Worm (Caenorhabditis elegans): ENCODE data around the gene Y110A2AL.10.

The Y110A2AL.10 gene

ce11 chrII:2888957-2889630 lies 17.4 kb upstream of the Y110A2AL.10 start, which contains the start of gene pinn-1 (continued):
- peak; percentile 28 to 56 for TF ChIP-seq rec-8 (tag; optimal IDR thresholded peaks at IDR 0.05)
- TF ChIP-seq mes-4 (tag; optimal IDR thresholded peaks at IDR 0.05): no peak
- TF ChIP-seq ekl-4 (GFP tag; IDR thresholded peaks at IDR 0.05): peak; percentile 68
- peak; percentile 66 for TF ChIP-seq tbp1 (GFP tag; optimal IDR thresholded peaks at IDR 0.05)
- TF ChIP-seq F39B2.1 (GFP tag; IDR thresholded peaks at IDR 0.05): no peak
- peak; percentile 82 for TF ChIP-seq lin-40 (tag; optimal IDR thresholded peaks at IDR 0.05)
- peak; percentile 52 for TF ChIP-seq efl-1 (GFP tag; optimal IDR thresholded peaks at IDR 0.05)
- 0 out of 2 replicates have a peak, but pooled peaks have one; percentile 44 for TF ChIP-seq ztf-6 (GFP tag; IDR thresholded peaks at IDR 0.05)
- no peak for TF ChIP-seq ets-4 (GFP tag; optimal IDR thresholded peaks at IDR 0.05)
- peak; percentile 37 for TF ChIP-seq xnd-1 (tag; optimal IDR thresholded peaks at IDR 0.05)
- TF ChIP-seq tlf-1 (GFP tag; optimal IDR thresholded peaks at IDR 0.05): peak; percentile 67
- peak in 1 of 3 experiments; percentile 69 for TF ChIP-seq lin-35 (GFP tag; optimal IDR thresholded peaks at IDR 0.05)
- peak; percentile 52; the same call in 1 of the 2 replicates for TF ChIP-seq egrh-3 (GFP tag; IDR thresholded peaks at IDR 0.05)
- TF ChIP-seq snpc-4 (GFP tag; optimal IDR thresholded peaks at IDR 0.05): no peak
- TF ChIP-seq snpc-4 (tag; optimal IDR thresholded peaks at IDR 0.05): peak; percentile 29 to 76 (median 45)
- no peak for TF ChIP-seq tbx-9 (tag; optimal IDR thresholded peaks at IDR 0.05; ENCODE audit: borderline replicate concordance)
- no peak for TF ChIP-seq nfya-1 (tag; optimal IDR thresholded peaks at IDR 0.05; ENCODE audit: borderline replicate concordance, insufficient read depth)
- no peak for TF ChIP-seq let-607 (tag; optimal IDR thresholded peaks at IDR 0.05)
- TF ChIP-seq hlh-26 (GFP tag; conservative IDR thresholded peaks at IDR 0.05): no peak
- TF ChIP-seq madf-6 (GFP tag; IDR thresholded peaks at IDR 0.05): peak; percentile 83
- TF ChIP-seq ceh-27 (GFP tag; optimal IDR thresholded peaks at IDR 0.05): peak; percentile 96
- TF ChIP-seq hsf-1 (GFP tag; IDR thresholded peaks at IDR 0.05): peak; percentile 66; the same call in 1 of the 2 replicates
- peak; percentile 68 for TF ChIP-seq atf-7 (tag; optimal IDR thresholded peaks at IDR 0.05)
- peak; percentile 81 for TF ChIP-seq lin-54 (GFP tag; optimal IDR thresholded peaks at IDR 0.05)
- TF ChIP-seq nhr-80 (tag; optimal IDR thresholded peaks at IDR 0.05): peak; percentile 4
- no peak for TF ChIP-seq hrde-1 (tag; optimal IDR thresholded peaks at IDR 0.05; ENCODE audit: borderline replicate concordance)
- no peak for TF ChIP-seq fkh-3 (tag; optimal IDR thresholded peaks at IDR 0.05)
- no peak for TF ChIP-seq mxl-1 (tag; optimal IDR thresholded peaks at IDR 0.05)
- TF ChIP-seq snpc-1.1 (tag; optimal IDR thresholded peaks at IDR 0.05; ENCODE audit: insufficient read depth): peak; percentile 17
- TF ChIP-seq D2030.7 (GFP tag; IDR thresholded peaks at IDR 0.05): peak; percentile 90
- TF ChIP-seq sdz-38 (tag; optimal IDR thresholded peaks at IDR 0.05): no peak
- TF ChIP-seq madf-8 (GFP tag; conservative IDR thresholded peaks at IDR 0.05): peak; percentile 65
- peak; percentile 91 for TF ChIP-seq rcor-1 (GFP tag; IDR thresholded peaks at IDR 0.05)
- TF ChIP-seq snpc-3.4 (tag; optimal IDR thresholded peaks at IDR 0.05): peak; percentile 31
- TF ChIP-seq lsy-27 (tag; optimal IDR thresholded peaks at IDR 0.05; ENCODE audit: borderline replicate concordance, insufficient read depth): no peak
- TF ChIP-seq let-526 (GFP tag; IDR thresholded peaks at IDR 0.05): peak; percentile 91
- peak; percentile 66 for TF ChIP-seq lin-26 (GFP tag; IDR thresholded peaks at IDR 0.05)
- peak; percentile 89 for TF ChIP-seq K11D2.4 (GFP tag; IDR thresholded peaks at IDR 0.05)
- peak; percentile 50; the same call in 1 of the 2 replicates for TF ChIP-seq egl-18 (GFP tag; IDR thresholded peaks at IDR 0.05)
- no peak for TF ChIP-seq somi-1 (GFP tag; optimal IDR thresholded peaks at IDR 0.05)
- TF ChIP-seq egl-44 (GFP tag; IDR thresholded peaks at IDR 0.05): peak; percentile 68; the same call in 1 of the 2 replicates
- no peak; the same call in 1 of the 2 replicates for TF ChIP-seq attf-3 (GFP tag; conservative IDR thresholded peaks at IDR 0.05)
- peak; percentile 87 for TF ChIP-seq Y53G8AR.9 (GFP tag; conservative IDR thresholded peaks at IDR 0.05)
- TF ChIP-seq hmg-20 (GFP tag; IDR thresholded peaks at IDR 0.05): no peak
- TF ChIP-seq B0035.1 (tag; optimal IDR thresholded peaks at IDR 0.05): no peak
- peak; percentile 60 for TF ChIP-seq zim-3 (tag; optimal IDR thresholded peaks at IDR 0.05)

Data from whole organism, young adult.